Worm (Caenorhabditis elegans) whole organism, mixed stage, embryonic: Measurements from ENCODE around the gene hum-5.

ENCODE experiments used
- ceh-43 ChIP-seq: fragments of 200-800 bp; sonication (Bioruptor generic); optimal IDR thresholded peaks from 2 replicates; lab custom pipeline; 2018; ENCODE audit warnings: mild to moderate bottlenecking, missing genetic modification characterization, moderate library complexity, missing compliant biosample characterization
- ham-2 ChIP-seq: fragments of 200-800 bp; sonication (Bioruptor generic); optimal IDR thresholded peaks from 2 replicates; lab custom pipeline; 2018; ENCODE audit warnings: mild to moderate bottlenecking, missing genetic modification characterization, missing compliant biosample characterization
- hlh-1 ChIP-seq: fragments of 150-350 bp; optimal IDR thresholded peaks from 2 replicates; lab custom pipeline; 2014; ENCODE audit warnings: missing biosample characterization, missing genetic modification reagents, missing genetic modification characterization
- lin-13 ChIP-seq: fragments of 150-350 bp; optimal IDR thresholded peaks from 2 replicates; lab custom pipeline; 2014; ENCODE audit warnings: missing biosample characterization, missing genetic modification characterization
- lin-32 ChIP-seq: fragments of 200-800 bp; sonication (Bioruptor generic); optimal IDR thresholded peaks from 2 replicates; lab custom pipeline; 2018; ENCODE audit warnings: mild to moderate bottlenecking, missing genetic modification characterization, missing compliant biosample characterization
- nhr-12 ChIP-seq: fragments of 150-350 bp; optimal IDR thresholded peaks from 2 replicates; lab custom pipeline; 2014; ENCODE audit warnings: missing biosample characterization, missing genetic modification characterization
- sem-2 ChIP-seq: fragments of 200-800 bp; sonication (Bioruptor generic); optimal IDR thresholded peaks from 2 replicates; lab custom pipeline; 2018; ENCODE audit warnings: mild to moderate bottlenecking, missing genetic modification characterization, missing compliant biosample characterization
- sptf-1 ChIP-seq: sonication (generic microtip); optimal IDR thresholded peaks from 2 replicates; lab custom pipeline; 2017; ENCODE audit warnings: mild to moderate bottlenecking, missing genetic modification characterization, moderate library complexity, missing compliant biosample characterization
- unc-62 ChIP-seq: fragments of 150-350 bp; optimal IDR thresholded peaks from 2 replicates; lab custom pipeline; 2014; ENCODE audit warnings: missing biosample characterization, missing genetic modification reagents, missing genetic modification characterization

ce11 chrIII:4021866-4022265 lies 14.8 kb downstream of the hum-5 start, which contains the start of gene tftc-5:
- TF ChIP-seq lin-13 (tag; lab: Kevin White, UChicago), result no peak
- no peak for TF ChIP-seq nhr-12 (tag; lab: Kevin White, UChicago)
- TF ChIP-seq sptf-1, result no peak
- no peak for TF ChIP-seq unc-62 (GFP tag; lab: Kevin White, UChicago)
- no peak for TF ChIP-seq ham-2 (GFP tag; lab: Kevin White, UChicago)
- no peak for TF ChIP-seq sem-2 (GFP tag; lab: Kevin White, UChicago)
- TF ChIP-seq hlh-1 (tag; lab: Kevin White, UChicago), result no peak
- no peak for TF ChIP-seq ceh-43 (GFP tag; lab: Kevin White, UChicago)
- no peak for TF ChIP-seq lin-32
